Fruit fly (Drosophila melanogaster) S2 (cell line): Measurements from ENCODE around the gene CG32040.

Source experiments
- CG8478 ChIP-seq: fragments of >200 bp; optimal IDR thresholded peaks from 2 replicates; lab custom pipeline; 2018
- CTCF ChIP-seq, 2 experiments: fragments of >200 bp; optimal IDR thresholded peaks; 2 replicates each; lab custom pipeline; 2018

- TF ChIP-seq CTCF (optimal IDR thresholded peaks at IDR 0.05; lab: Kevin White, UChicago) (no peak), CG8478 (no peak)
Measured at dm6 chr3L:9343963-9344362, 9.9 kb upstream of the CG32040 start.
